Fruit fly (Drosophila melanogaster) whole organism, adult: Measurements from ENCODE around the gene CG43135.

Experiments used
- CG11617 ChIP-seq: fragments of 200-800 bp; sonication (Bioruptor generic); optimal IDR thresholded peaks from 2 replicates; lab custom pipeline; 2017; ENCODE audit warnings: mild to moderate bottlenecking, missing biosample characterization, missing genetic modification reagents, missing genetic modification characterization
- CG12768 ChIP-seq: fragments of 200-800 bp; sonication (Bioruptor generic); optimal IDR thresholded peaks from 2 replicates; lab custom pipeline; 2017; ENCODE audit warnings: missing biosample characterization, missing genetic modification characterization, mild to moderate bottlenecking, moderate library complexity, missing genetic modification reagents
- CG14711 ChIP-seq: fragments of 200-800 bp; sonication (Bioruptor generic); optimal IDR thresholded peaks from 2 replicates; lab custom pipeline; 2018; ENCODE audit warnings: missing biosample characterization, mild to moderate bottlenecking, missing genetic modification characterization, moderate library complexity
- CG1620 ChIP-seq: fragments of 200-800 bp; sonication (Bioruptor generic); optimal IDR thresholded peaks from 2 replicates; lab custom pipeline; 2016; ENCODE audit warnings: missing biosample characterization, missing genetic modification characterization
- CG7045 ChIP-seq: fragments of 200-800 bp; sonication (Bioruptor generic); optimal IDR thresholded peaks from 2 replicates; lab custom pipeline; 2017; ENCODE audit warnings: missing biosample characterization, mild to moderate bottlenecking, missing genetic modification characterization
- CG7101 ChIP-seq: fragments of 200-800 bp; sonication (Bioruptor generic); optimal IDR thresholded peaks from 2 replicates; lab custom pipeline; 2018; ENCODE audit warnings: missing biosample characterization, mild to moderate bottlenecking, missing genetic modification characterization, moderate library complexity
- Clk ChIP-seq: fragments of 200-800 bp; sonication (Bioruptor generic); optimal IDR thresholded peaks from 2 replicates; lab custom pipeline; 2017; ENCODE audit warnings: missing biosample characterization, missing genetic modification characterization
- Crg-1 ChIP-seq: fragments of 200-800 bp; sonication (Bioruptor generic); optimal IDR thresholded peaks from 2 replicates; lab custom pipeline; 2016; ENCODE audit warnings: missing biosample characterization, missing genetic modification characterization
- Hr96 ChIP-seq: fragments of 200-800 bp; sonication (Bioruptor generic); optimal IDR thresholded peaks from 2 replicates; lab custom pipeline; 2016; ENCODE audit warnings: missing biosample characterization, missing genetic modification characterization
- Mnt ChIP-seq: fragments of 200-800 bp; sonication (Bioruptor generic); optimal IDR thresholded peaks from 2 replicates; lab custom pipeline; 2016; ENCODE audit warnings: missing biosample characterization, mild to moderate bottlenecking, missing genetic modification characterization
- bab1 ChIP-seq: fragments of 200-800 bp; sonication (Bioruptor generic); optimal IDR thresholded peaks from 3 replicates; lab custom pipeline; 2019; ENCODE audit warnings: missing biosample characterization, mild to moderate bottlenecking, missing genetic modification characterization, moderate library complexity
- cic ChIP-seq: fragments of 200-800 bp; sonication (Bioruptor generic); optimal IDR thresholded peaks from 2 replicates; lab custom pipeline; 2017; ENCODE audit warnings: missing biosample characterization, mild to moderate bottlenecking, missing genetic modification characterization, moderate library complexity
- cnc ChIP-seq, 2 experiments: fragments of >200 bp; optimal IDR thresholded peaks; 2 replicates each; lab custom pipeline; 2017
- kay ChIP-seq: fragments of 200-800 bp; sonication (Bioruptor generic); peaks from one replicate; lab custom pipeline; 2016; ENCODE audit warnings: missing biosample characterization, missing genetic modification characterization, borderline replicate concordance
- ovo ChIP-seq: fragments of 200-800 bp; sonication (Bioruptor generic); optimal IDR thresholded peaks from 2 replicates; lab custom pipeline; 2016; ENCODE audit warnings: missing biosample characterization, missing genetic modification characterization
- pad ChIP-seq: fragments of 200-800 bp; sonication (Bioruptor generic); optimal IDR thresholded peaks from 3 replicates; lab custom pipeline; 2017; ENCODE audit warnings: missing biosample characterization, missing genetic modification characterization, mild to moderate bottlenecking, moderate library complexity, missing genetic modification reagents
- toe ChIP-seq: fragments of 200-800 bp; sonication (Bioruptor generic); optimal IDR thresholded peaks from 2 replicates; lab custom pipeline; 2016; ENCODE audit warnings: missing biosample characterization, missing genetic modification characterization

CG43135 gene

DNA sequence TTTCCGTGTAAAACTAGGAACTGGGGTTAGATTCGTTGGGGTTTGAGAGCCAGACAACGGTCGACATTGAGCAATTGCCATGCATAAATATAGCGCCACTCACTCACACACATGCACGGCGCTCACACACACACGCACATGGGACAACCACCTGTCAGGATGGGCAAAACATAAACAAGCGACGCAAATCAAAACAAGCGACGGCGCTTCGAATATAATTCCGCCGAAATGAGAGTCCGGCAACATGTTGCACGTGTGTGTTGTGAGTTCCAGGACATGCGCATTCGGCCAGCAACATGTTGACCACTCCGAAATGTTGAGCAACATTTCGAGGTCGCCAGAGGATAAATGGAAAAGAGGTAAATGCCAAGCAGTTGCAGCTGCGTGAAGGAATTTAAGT, 32.6 kb downstream of the CG43135 start:
- TF ChIP-seq CG1620 (GFP tag; lab: Kevin White, UChicago) (no peak), pad (GFP tag; lab: Kevin White, UChicago) (no peak), kay (GFP tag; lab: Kevin White, UChicago) (no peak), CG11617 (GFP tag; lab: Kevin White, UChicago) (no peak), cic (GFP tag; lab: Kevin White, UChicago) (no peak), CG7101 (tag; lab: Kevin White, UChicago) (no peak), cnc (optimal IDR thresholded peaks at IDR 0.05; lab: Kevin White, UChicago) (no peak), bab1 (GFP tag; lab: Kevin White, UChicago) (no peak), Crg-1 (GFP tag; lab: Kevin White, UChicago) (no peak), CG12768 (no peak), toe (GFP tag; lab: Kevin White, UChicago) (no peak)

dm6 chrX:4293418-4293817, 45.2 kb downstream of the CG43135 start:
- no peak for TF ChIP-seq Hr96 (GFP tag; lab: Kevin White, UChicago)
- TF ChIP-seq CG14711 (tag; lab: Kevin White, UChicago) = no peak
- TF ChIP-seq Crg-1 (GFP tag; lab: Kevin White, UChicago) = no peak
- no peak for TF ChIP-seq bab1 (GFP tag; lab: Kevin White, UChicago)
- TF ChIP-seq Mnt (GFP tag; lab: Kevin White, UChicago) = no peak
- TF ChIP-seq CG7045 (GFP tag; lab: Kevin White, UChicago) = no peak
- TF ChIP-seq kay (GFP tag; lab: Kevin White, UChicago) = no peak
- no peak for TF ChIP-seq Clk
- TF ChIP-seq toe (GFP tag; lab: Kevin White, UChicago) = no peak
- TF ChIP-seq cnc (optimal IDR thresholded peaks at IDR 0.05; lab: Kevin White, UChicago) = no peak
- no peak for TF ChIP-seq CG7101 (tag; lab: Kevin White, UChicago)
- TF ChIP-seq cic (GFP tag; lab: Kevin White, UChicago) = no peak
- no peak for TF ChIP-seq ovo (GFP tag; lab: Kevin White, UChicago)
